Fruit fly (Drosophila melanogaster): ENCODE data around the gene Cyp9f2.

- TF ChIP-seq fd96Ca (GFP tag; IDR thresholded peaks at IDR 0.05) (no peak), CG17806 (tag; optimal IDR thresholded peaks at IDR 0.05) (no peak), rn (GFP tag; IDR thresholded peaks at IDR 0.05) (no peak), CG13204 (GFP tag; optimal IDR thresholded peaks at IDR 0.05) (no peak), Ets98B (GFP tag; IDR thresholded peaks at IDR 0.05) (no peak)
These were observed 29.0 kb downstream of the Cyp9f2 start, which contains the start of gene GstD6 for dm6 chr3R:12376828-12377227.

Measured in whole organism, pupa.